Worm (Caenorhabditis elegans): ENCODE data around the gene unc-10.

unc-10 gene

DNA sequence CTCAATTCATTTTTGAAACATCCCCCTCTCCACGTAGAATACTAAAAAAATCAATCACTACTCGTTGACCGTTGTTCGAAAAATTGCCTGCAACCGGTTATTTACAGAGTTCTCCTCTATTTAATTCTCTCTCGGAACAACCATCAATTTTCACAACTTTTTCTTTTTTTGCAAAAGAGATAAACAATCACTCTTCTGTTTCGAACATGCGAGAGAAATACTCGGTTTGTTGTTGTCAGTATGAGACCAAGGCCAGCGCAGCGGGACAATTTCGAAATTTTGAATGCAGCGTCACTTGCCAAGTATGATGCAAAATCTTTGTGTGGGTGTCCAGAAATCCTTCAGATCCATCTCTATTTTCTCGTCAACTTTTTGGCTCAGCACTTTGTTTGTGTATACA, 49.8 kb downstream of the unc-10 start:
- no peak for TF ChIP-seq hmbx-1 (tag; optimal IDR thresholded peaks at IDR 0.05)
- TF ChIP-seq tbx-11 (GFP tag; IDR thresholded peaks at IDR 0.05) = no peak
- no peak for TF ChIP-seq F13C5.2 (tag; optimal IDR thresholded peaks at IDR 0.05)
- TF ChIP-seq hnd-1 (tag; optimal IDR thresholded peaks at IDR 0.05) = no peak
- no peak for TF ChIP-seq sea-1 (GFP tag; conservative IDR thresholded peaks at IDR 0.05)
- no peak for TF ChIP-seq hmg-4 (GFP tag; optimal IDR thresholded peaks at IDR 0.05)
- TF ChIP-seq tra-4 (tag; optimal IDR thresholded peaks at IDR 0.05) = no peak
- no peak for TF ChIP-seq ceh-36 (tag; optimal IDR thresholded peaks at IDR 0.05)
- TF ChIP-seq ama-1 (optimal IDR thresholded peaks at IDR 0.05) = no peak
- no peak for TF ChIP-seq ceh-13 (GFP tag; optimal IDR thresholded peaks at IDR 0.05)
- TF ChIP-seq flt-1 (GFP tag; IDR thresholded peaks at IDR 0.05) = no peak
- TF ChIP-seq aly-1 (tag; optimal IDR thresholded peaks at IDR 0.05) = no peak
- no peak for TF ChIP-seq B0310.2 (tag; optimal IDR thresholded peaks at IDR 0.05)
- TF ChIP-seq scrt-1 (GFP tag; IDR thresholded peaks at IDR 0.05) = no peak

DNA sequence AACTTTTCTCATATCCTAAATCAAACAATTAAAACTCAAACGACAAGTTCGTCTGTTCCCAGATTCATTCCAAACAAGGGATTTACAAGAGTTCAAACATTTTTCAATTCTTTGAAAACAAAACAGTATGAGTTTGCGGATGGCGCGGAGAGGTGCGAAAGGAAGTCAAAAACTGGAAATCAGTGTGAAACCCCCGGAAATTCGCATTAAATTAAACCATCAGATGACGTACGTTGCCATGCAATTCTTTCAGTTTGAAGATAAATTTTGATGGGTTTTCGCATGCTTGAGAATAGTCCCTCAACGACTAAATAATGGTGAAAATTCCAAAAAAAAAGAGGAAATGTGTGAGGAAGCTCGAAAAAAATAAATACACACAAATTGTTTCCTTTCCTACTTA, 50.8 kb downstream of the unc-10 start:
- TF ChIP-seq aly-1 (tag; optimal IDR thresholded peaks at IDR 0.05) (no peak), pes-1 (GFP tag; IDR thresholded peaks at IDR 0.05) (no peak), hmg-4 (GFP tag; optimal IDR thresholded peaks at IDR 0.05) (no peak), ceh-13 (GFP tag; optimal IDR thresholded peaks at IDR 0.05) (no peak), ceh-36 (tag; optimal IDR thresholded peaks at IDR 0.05) (no peak), ets-7 (tag; optimal IDR thresholded peaks at IDR 0.05) (no peak), F13C5.2 (tag; optimal IDR thresholded peaks at IDR 0.05) (no peak), tbx-37 (GFP tag; conservative IDR thresholded peaks at IDR 0.05) (no peak), scrt-1 (GFP tag; IDR thresholded peaks at IDR 0.05) (no peak), tra-4 (tag; optimal IDR thresholded peaks at IDR 0.05) (no peak)

DNA sequence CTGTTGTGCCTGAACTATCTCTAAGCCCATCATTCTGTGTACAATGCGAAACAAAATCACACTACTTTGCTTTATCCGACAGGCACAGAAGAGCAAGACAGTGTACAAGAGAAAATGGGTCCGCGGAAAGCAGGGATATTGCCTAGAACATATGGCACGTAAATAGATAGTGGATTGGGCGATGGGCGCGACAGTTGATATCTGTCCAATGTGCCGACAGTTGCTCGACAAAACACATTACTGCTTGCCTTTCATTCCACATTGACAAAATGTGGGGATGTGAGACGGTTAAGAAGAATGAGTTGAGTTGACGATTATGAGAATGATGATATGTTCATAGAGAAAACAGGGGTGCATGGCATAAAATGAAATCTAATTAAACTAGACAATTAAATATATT, 55.1 kb downstream of the unc-10 start:
- TF ChIP-seq hnd-1 (tag; optimal IDR thresholded peaks at IDR 0.05) = no peak

DNA sequence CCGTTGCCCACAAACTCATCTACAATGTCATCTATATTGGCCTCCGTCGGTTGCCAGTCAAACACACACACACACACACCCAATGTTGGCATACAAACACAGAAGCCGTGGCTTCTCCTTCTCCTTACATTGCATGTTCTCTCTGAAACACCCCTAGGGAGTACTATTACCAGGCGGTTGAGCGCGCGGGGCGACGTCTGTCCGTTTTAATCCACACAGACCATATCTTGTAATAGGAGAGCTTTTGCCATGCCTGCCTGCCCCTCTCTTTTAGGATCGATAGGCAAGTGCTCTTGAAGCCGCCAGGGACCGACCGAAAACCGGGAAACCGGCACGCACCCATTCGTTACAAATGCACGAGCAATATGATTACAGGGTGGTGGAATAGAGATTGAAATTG, 55.6 kb downstream of the unc-10 start:
- TF ChIP-seq pes-1 (GFP tag; IDR thresholded peaks at IDR 0.05) (peak; percentile 29; the same call in 1 of the 2 replicates), ama-1 (optimal IDR thresholded peaks at IDR 0.05) (no peak)

DNA sequence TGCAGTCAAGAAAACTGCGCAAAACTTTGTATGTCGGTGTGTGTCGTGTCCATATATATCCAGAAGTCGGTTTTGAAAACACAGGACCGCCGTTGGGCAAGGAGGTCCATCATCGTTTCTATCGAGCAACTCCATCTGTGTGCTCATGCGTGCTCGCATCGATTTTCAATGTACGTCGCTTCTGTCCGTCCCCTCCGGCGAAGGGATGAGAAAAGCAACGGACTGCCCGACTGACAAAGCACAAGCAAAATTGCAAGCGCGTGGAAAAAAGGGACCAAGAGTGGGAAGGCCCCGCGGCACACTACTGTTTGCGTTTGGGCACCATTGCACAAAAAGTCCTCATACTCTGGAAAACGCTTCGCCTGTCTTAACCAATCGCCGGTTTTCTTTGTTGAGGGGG, 57.7 kb downstream of the unc-10 start:
- 0 out of 2 replicates have a peak, but pooled peaks have one; percentile 20 for TF ChIP-seq sea-1 (GFP tag; conservative IDR thresholded peaks at IDR 0.05)
- TF ChIP-seq aly-1 (tag; optimal IDR thresholded peaks at IDR 0.05) = no peak
- TF ChIP-seq ceh-36 (tag; optimal IDR thresholded peaks at IDR 0.05) = peak; percentile 34

Data from whole organism, early embryonic.